Fruit fly (Drosophila melanogaster) whole organism, adult: ENCODE measurements around the gene CG43245.

Experiments
- CG11617 ChIP-seq: fragments of 200-800 bp; sonication (Bioruptor generic); optimal IDR thresholded peaks from 2 replicates; lab custom pipeline; 2017; ENCODE audit warnings: mild to moderate bottlenecking, missing biosample characterization, missing genetic modification reagents, missing genetic modification characterization
- CG12768 ChIP-seq: fragments of 200-800 bp; sonication (Bioruptor generic); optimal IDR thresholded peaks from 2 replicates; lab custom pipeline; 2017; ENCODE audit warnings: missing biosample characterization, missing genetic modification characterization, mild to moderate bottlenecking, moderate library complexity, missing genetic modification reagents
- CG14711 ChIP-seq: fragments of 200-800 bp; sonication (Bioruptor generic); optimal IDR thresholded peaks from 2 replicates; lab custom pipeline; 2018; ENCODE audit warnings: missing biosample characterization, mild to moderate bottlenecking, missing genetic modification characterization, moderate library complexity
- CG1620 ChIP-seq: fragments of 200-800 bp; sonication (Bioruptor generic); optimal IDR thresholded peaks from 2 replicates; lab custom pipeline; 2016; ENCODE audit warnings: missing biosample characterization, missing genetic modification characterization
- CG33017 ChIP-seq: fragments of 200-800 bp; sonication (Bioruptor generic); optimal IDR thresholded peaks from 2 replicates; lab custom pipeline; 2018; ENCODE audit warnings: missing biosample characterization, mild to moderate bottlenecking, missing genetic modification characterization, moderate library complexity
- CG5204 ChIP-seq: fragments of 200-800 bp; sonication (Bioruptor generic); optimal IDR thresholded peaks from 2 replicates; lab custom pipeline; 2016; ENCODE audit warnings: missing biosample characterization, missing genetic modification characterization
- CG7045 ChIP-seq: fragments of 200-800 bp; sonication (Bioruptor generic); optimal IDR thresholded peaks from 2 replicates; lab custom pipeline; 2017; ENCODE audit warnings: missing biosample characterization, mild to moderate bottlenecking, missing genetic modification characterization
- CG7101 ChIP-seq: fragments of 200-800 bp; sonication (Bioruptor generic); optimal IDR thresholded peaks from 2 replicates; lab custom pipeline; 2018; ENCODE audit warnings: missing biosample characterization, mild to moderate bottlenecking, missing genetic modification characterization, moderate library complexity
- Clk ChIP-seq: fragments of 200-800 bp; sonication (Bioruptor generic); optimal IDR thresholded peaks from 2 replicates; lab custom pipeline; 2017; ENCODE audit warnings: missing biosample characterization, missing genetic modification characterization
- Crg-1 ChIP-seq: fragments of 200-800 bp; sonication (Bioruptor generic); optimal IDR thresholded peaks from 2 replicates; lab custom pipeline; 2016; ENCODE audit warnings: missing biosample characterization, missing genetic modification characterization
- Hr96 ChIP-seq: fragments of 200-800 bp; sonication (Bioruptor generic); optimal IDR thresholded peaks from 2 replicates; lab custom pipeline; 2016; ENCODE audit warnings: missing biosample characterization, missing genetic modification characterization
- Mnt ChIP-seq: fragments of 200-800 bp; sonication (Bioruptor generic); optimal IDR thresholded peaks from 2 replicates; lab custom pipeline; 2016; ENCODE audit warnings: missing biosample characterization, mild to moderate bottlenecking, missing genetic modification characterization
- bab1 ChIP-seq: fragments of 200-800 bp; sonication (Bioruptor generic); optimal IDR thresholded peaks from 3 replicates; lab custom pipeline; 2019; ENCODE audit warnings: missing biosample characterization, mild to moderate bottlenecking, missing genetic modification characterization, moderate library complexity
- cic ChIP-seq: fragments of 200-800 bp; sonication (Bioruptor generic); optimal IDR thresholded peaks from 2 replicates; lab custom pipeline; 2017; ENCODE audit warnings: missing biosample characterization, mild to moderate bottlenecking, missing genetic modification characterization, moderate library complexity
- cnc ChIP-seq, 2 experiments: fragments of >200 bp; optimal IDR thresholded peaks; 2 replicates each; lab custom pipeline; 2017
- kay ChIP-seq: fragments of 200-800 bp; sonication (Bioruptor generic); peaks from one replicate; lab custom pipeline; 2016; ENCODE audit warnings: missing biosample characterization, missing genetic modification characterization, borderline replicate concordance
- ovo ChIP-seq: fragments of 200-800 bp; sonication (Bioruptor generic); optimal IDR thresholded peaks from 2 replicates; lab custom pipeline; 2016; ENCODE audit warnings: missing biosample characterization, missing genetic modification characterization
- pad ChIP-seq: fragments of 200-800 bp; sonication (Bioruptor generic); optimal IDR thresholded peaks from 3 replicates; lab custom pipeline; 2017; ENCODE audit warnings: missing biosample characterization, missing genetic modification characterization, mild to moderate bottlenecking, moderate library complexity, missing genetic modification reagents
- tj ChIP-seq: fragments of 200-800 bp; sonication (Bioruptor generic); optimal IDR thresholded peaks from 3 replicates; lab custom pipeline; 2017; ENCODE audit warnings: missing biosample characterization, mild to moderate bottlenecking, missing genetic modification characterization, moderate library complexity
- toe ChIP-seq: fragments of 200-800 bp; sonication (Bioruptor generic); optimal IDR thresholded peaks from 2 replicates; lab custom pipeline; 2016; ENCODE audit warnings: missing biosample characterization, missing genetic modification characterization

Gene CG43245

dm6 chr3L:10735095-10735494, 36.6 kb upstream of the CG43245 start:
- TF ChIP-seq Clk (GFP tag; lab: Kevin White, UChicago) (no peak), CG7101 (tag; lab: Kevin White, UChicago) (no peak), kay (GFP tag; lab: Kevin White, UChicago) (no peak), CG14711 (tag; lab: Kevin White, UChicago) (no peak), CG1620 (GFP tag; lab: Kevin White, UChicago) (no peak), bab1 (GFP tag; lab: Kevin White, UChicago) (no peak), cic (GFP tag; lab: Kevin White, UChicago) (no peak), Crg-1 (GFP tag; lab: Kevin White, UChicago) (no peak), toe (GFP tag; lab: Kevin White, UChicago) (no peak), CG33017 (no peak), CG12768 (GFP tag; lab: Kevin White, UChicago) (no peak), tj (GFP tag; lab: Kevin White, UChicago) (no peak), CG11617 (GFP tag; lab: Kevin White, UChicago) (no peak)

- TF ChIP-seq CG7101 (tag; lab: Kevin White, UChicago) (no peak), cnc (optimal IDR thresholded peaks at IDR 0.05; lab: Kevin White, UChicago) (no peak), pad (GFP tag; lab: Kevin White, UChicago) (no peak), cic (GFP tag; lab: Kevin White, UChicago) (no peak), bab1 (GFP tag; lab: Kevin White, UChicago) (no peak), Crg-1 (GFP tag; lab: Kevin White, UChicago) (no peak), CG1620 (GFP tag; lab: Kevin White, UChicago) (no peak), toe (GFP tag; lab: Kevin White, UChicago) (no peak), CG11617 (GFP tag; lab: Kevin White, UChicago) (no peak), CG33017 (no peak), CG5204 (GFP tag; lab: Kevin White, UChicago) (no peak), Clk (GFP tag; lab: Kevin White, UChicago) (no peak), Hr96 (GFP tag; lab: Kevin White, UChicago) (no peak), CG12768 (GFP tag; lab: Kevin White, UChicago) (no peak), ovo (GFP tag; lab: Kevin White, UChicago) (no peak), kay (GFP tag; lab: Kevin White, UChicago) (no peak), CG14711 (tag; lab: Kevin White, UChicago) (no peak)
Measured at dm6 chr3L:10736483-10737122, 35.1 kb upstream of the CG43245 start.

- TF ChIP-seq cnc (optimal IDR thresholded peaks at IDR 0.05; lab: Kevin White, UChicago) (no peak), cic (GFP tag; lab: Kevin White, UChicago) (peak; percentile 80), Clk (GFP tag; lab: Kevin White, UChicago) (no peak), CG12768 (GFP tag; lab: Kevin White, UChicago) (peak; percentile 77), Hr96 (GFP tag; lab: Kevin White, UChicago) (no peak), Mnt (GFP tag; lab: Kevin White, UChicago) (no peak), Crg-1 (GFP tag; lab: Kevin White, UChicago) (no peak), tj (GFP tag; lab: Kevin White, UChicago) (peak; percentile 89), toe (GFP tag; lab: Kevin White, UChicago) (peak; percentile 28), CG7045 (GFP tag; lab: Kevin White, UChicago) (peak; percentile 62), CG33017 (peak; percentile 55), kay (GFP tag; lab: Kevin White, UChicago) (no peak), CG11617 (GFP tag; lab: Kevin White, UChicago) (peak; percentile 31), CG1620 (GFP tag; lab: Kevin White, UChicago) (no peak), CG5204 (GFP tag; lab: Kevin White, UChicago) (no peak), bab1 (GFP tag; lab: Kevin White, UChicago) (no peak), ovo (GFP tag; lab: Kevin White, UChicago) (peak; percentile 75), CG14711 (tag; lab: Kevin White, UChicago) (no peak), CG7101 (tag; lab: Kevin White, UChicago) (peak; percentile 44), pad (GFP tag; lab: Kevin White, UChicago) (peak; percentile 63)
Measured at dm6 chr3L:10737123-10737709, 34.5 kb upstream of the CG43245 start.

- TF ChIP-seq Crg-1 (GFP tag; lab: Kevin White, UChicago) = no peak
- peak; percentile 25 for TF ChIP-seq Clk (GFP tag; lab: Kevin White, UChicago)
- peak; percentile 73 for TF ChIP-seq CG33017
- peak; percentile 25 for TF ChIP-seq kay (GFP tag; lab: Kevin White, UChicago)
- TF ChIP-seq Mnt (GFP tag; lab: Kevin White, UChicago) = no peak
- peak; percentile 56 for TF ChIP-seq tj (GFP tag; lab: Kevin White, UChicago)
- TF ChIP-seq CG5204 (GFP tag; lab: Kevin White, UChicago) = peak; percentile 40
- peak; percentile 77 for TF ChIP-seq CG11617 (GFP tag; lab: Kevin White, UChicago)
- TF ChIP-seq pad (GFP tag; lab: Kevin White, UChicago) = peak; percentile 73
- TF ChIP-seq CG14711 (tag; lab: Kevin White, UChicago) = peak; percentile 80
- TF ChIP-seq CG1620 (GFP tag; lab: Kevin White, UChicago) = no peak
- peak; percentile 39 for TF ChIP-seq bab1 (GFP tag; lab: Kevin White, UChicago)
- peak; percentile 83 for TF ChIP-seq CG12768 (GFP tag; lab: Kevin White, UChicago)
- TF ChIP-seq Hr96 (GFP tag; lab: Kevin White, UChicago) = no peak
- TF ChIP-seq cnc (optimal IDR thresholded peaks at IDR 0.05; lab: Kevin White, UChicago) = no peak
- peak; percentile 70 for TF ChIP-seq CG7101 (tag; lab: Kevin White, UChicago)
- peak; percentile 81 for TF ChIP-seq CG7045 (GFP tag; lab: Kevin White, UChicago)
- no peak for TF ChIP-seq toe (GFP tag; lab: Kevin White, UChicago)
- TF ChIP-seq ovo (GFP tag; lab: Kevin White, UChicago) = peak; percentile 12
- TF ChIP-seq cic (GFP tag; lab: Kevin White, UChicago) = peak; percentile 27
Measured at dm6 chr3L:10738347-10739108, 33.2 kb upstream of the CG43245 start.
